Fruit fly (Drosophila melanogaster) whole organism, embryonic: ENCODE results near the gene Lsp1alpha.

Source experiments
- B-H2 ChIP-seq: fragments of 200-800 bp; sonication (Bioruptor generic); optimal IDR thresholded peaks from 2 replicates; lab custom pipeline; 2018; ENCODE audit warnings: missing biosample characterization, mild to moderate bottlenecking, missing genetic modification characterization
- BtbVII ChIP-seq: fragments of 200-800 bp; sonication (Bioruptor generic); optimal IDR thresholded peaks from 3 replicates; lab custom pipeline; 2017; ENCODE audit warnings: missing biosample characterization, mild to moderate bottlenecking, missing genetic modification characterization
- CG10366 ChIP-seq: fragments of 200-800 bp; sonication (Bioruptor generic); IDR thresholded peaks from 2 replicates; pipeline ENCODE4 v1.3.6; 2022; ENCODE audit warnings: missing biosample characterization, missing genetic modification characterization
- CG10979 ChIP-seq: fragments of 200-800 bp; sonication (Bioruptor generic); optimal IDR thresholded peaks from 2 replicates; lab custom pipeline; 2018; ENCODE audit warnings: missing biosample characterization, mild to moderate bottlenecking, missing genetic modification characterization, moderate library complexity
- CG11504 ChIP-seq: fragments of 200-800 bp; sonication (Bioruptor generic); optimal IDR thresholded peaks from 3 replicates; lab custom pipeline; 2019; ENCODE audit warnings: missing biosample characterization, mild to moderate bottlenecking, missing genetic modification characterization, moderate library complexity
- CG1233 ChIP-seq: fragments of 200-800 bp; sonication (Bioruptor generic); optimal IDR thresholded peaks from 4 replicates; lab custom pipeline; 2018; ENCODE audit warnings: missing biosample characterization, mild to moderate bottlenecking, missing genetic modification characterization
- CG13123 ChIP-seq: fragments of 200-800 bp; sonication (Bioruptor generic); optimal IDR thresholded peaks from 2 replicates; lab custom pipeline; 2016; ENCODE audit warnings: missing biosample characterization, missing genetic modification characterization
- CG1602 ChIP-seq: fragments of 200-800 bp; sonication (Bioruptor generic); optimal IDR thresholded peaks from 3 replicates; lab custom pipeline; 2016; ENCODE audit warnings: missing biosample characterization, missing genetic modification characterization
- CG17385 ChIP-seq: fragments of 200-800 bp; sonication (Bioruptor generic); optimal IDR thresholded peaks from 3 replicates; lab custom pipeline; 2018; ENCODE audit warnings: missing biosample characterization, mild to moderate bottlenecking, missing genetic modification characterization
- CG17802 ChIP-seq: fragments of 200-800 bp; sonication (Bioruptor generic); optimal IDR thresholded peaks from 2 replicates; lab custom pipeline; 2018; ENCODE audit warnings: missing biosample characterization, mild to moderate bottlenecking, missing genetic modification characterization, moderate library complexity
- CG18011 ChIP-seq: fragments of 200-800 bp; sonication (Bioruptor generic); optimal IDR thresholded peaks from 2 replicates; lab custom pipeline; 2017; ENCODE audit warnings: missing biosample characterization, missing genetic modification characterization, mild to moderate bottlenecking, moderate library complexity, missing genotype
- CG1832 ChIP-seq: fragments of 200-800 bp; sonication (Bioruptor generic); optimal IDR thresholded peaks from 2 replicates; lab custom pipeline; 2017; ENCODE audit warnings: missing biosample characterization, mild to moderate bottlenecking, missing genetic modification characterization, inconsistent platforms
- CG4404 ChIP-seq: fragments of 200-800 bp; sonication (Bioruptor generic); IDR thresholded peaks from 2 replicates; pipeline ENCODE4 v1.3.6; 2022; ENCODE audit warnings: missing biosample characterization, missing genetic modification characterization
- CG4617 ChIP-seq: fragments of 200-800 bp; sonication (Bioruptor generic); optimal IDR thresholded peaks from 3 replicates; lab custom pipeline; 2016; ENCODE audit warnings: missing biosample characterization, missing genetic modification characterization, borderline replicate concordance
- CG4730 ChIP-seq: fragments of 200-800 bp; sonication (Bioruptor generic); IDR thresholded peaks from 2 replicates; pipeline ENCODE4 v1.3.6; 2022; ENCODE audit warnings: missing biosample characterization, missing genetic modification characterization
- CG7556 ChIP-seq: fragments of 200-800 bp; sonication (Bioruptor generic); optimal IDR thresholded peaks from 2 replicates; lab custom pipeline; 2017; ENCODE audit warnings: missing biosample characterization, mild to moderate bottlenecking, missing genetic modification characterization
- CG7786 ChIP-seq: fragments of 200-800 bp; sonication (Bioruptor generic); optimal IDR thresholded peaks from 2 replicates; lab custom pipeline; 2016; ENCODE audit warnings: missing biosample characterization, missing genetic modification characterization
- CG8924 ChIP-seq: fragments of 200-800 bp; optimal IDR thresholded peaks from 3 replicates; lab custom pipeline; 2019; ENCODE audit warnings: missing biosample characterization, mild to moderate bottlenecking, missing genetic modification characterization, moderate library complexity
- CG9215 ChIP-seq: fragments of 200-800 bp; sonication (Bioruptor generic); IDR thresholded peaks from 2 replicates; pipeline ENCODE4 v1.3.6; 2022; ENCODE audit warnings: missing biosample characterization, missing genetic modification characterization
- Camta ChIP-seq: fragments of 200-800 bp; sonication (Bioruptor generic); optimal IDR thresholded peaks from 2 replicates; lab custom pipeline; 2016; ENCODE audit warnings: missing biosample characterization, missing genetic modification characterization
- CkIIα-i1 ChIP-seq: fragments of 200-800 bp; sonication (Bioruptor generic); IDR thresholded peaks from 2 replicates; pipeline ENCODE4 v1.3.6; 2022; ENCODE audit warnings: missing biosample characterization, missing genetic modification characterization
- D ChIP-seq, 2 experiments: fragments of 200-800 bp in 1 of 2; fragments of >200 bp in 1 of 2; sonication (Bioruptor generic) in 1 of 2; optimal IDR thresholded peaks; 2 replicates in 1 of 2; 3 replicates in 1 of 2; lab custom pipeline; 2017; ENCODE audit warnings: mild to moderate bottlenecking in 1 of 2, missing biosample characterization in 1 of 2, missing genetic modification characterization in 1 of 2, missing genetic modification reagents in 1 of 2
- Dek ChIP-seq: fragments of 200-800 bp; sonication (Bioruptor generic); optimal IDR thresholded peaks from 3 replicates; lab custom pipeline; 2019; ENCODE audit warnings: missing biosample characterization, mild to moderate bottlenecking, missing genetic modification characterization, moderate library complexity
- E2f1 ChIP-seq: fragments of 200-800 bp; sonication (Bioruptor generic); IDR thresholded peaks from 2 replicates; pipeline ENCODE4 v1.3.6; 2022; ENCODE audit warnings: missing biosample characterization, missing genetic modification characterization
- Eip74EF ChIP-seq, 2 experiments: fragments of 200-800 bp in 1 of 2; fragments of >200 bp in 1 of 2; sonication (Bioruptor generic) in 1 of 2; optimal IDR thresholded peaks; 2 replicates each; lab custom pipeline; 2017 to 2019; ENCODE audit warnings: missing biosample characterization in 2 of 2, missing genetic modification characterization in 2 of 2, mild to moderate bottlenecking in 1 of 2, moderate library complexity in 1 of 2
- Ets65A ChIP-seq: fragments of 200-800 bp; sonication (Bioruptor generic); peaks from one replicate; lab custom pipeline; 2016; ENCODE audit warnings: missing biosample characterization, missing genetic modification characterization
- Ets97D ChIP-seq: fragments of 200-800 bp; sonication (Bioruptor generic); optimal IDR thresholded peaks from 3 replicates; lab custom pipeline; 2016; ENCODE audit warnings: missing biosample characterization, missing genetic modification characterization
- Hey ChIP-seq: fragments of 200-800 bp; sonication (Bioruptor generic); optimal IDR thresholded peaks from 3 replicates; lab custom pipeline; 2018; ENCODE audit warnings: missing biosample characterization, mild to moderate bottlenecking, missing genetic modification characterization
- ac ChIP-seq: fragments of 200-800 bp; sonication (Bioruptor generic); optimal IDR thresholded peaks from 3 replicates; lab custom pipeline; 2017; ENCODE audit warnings: missing biosample characterization, mild to moderate bottlenecking, missing genetic modification characterization
- ato ChIP-seq: fragments of 200-800 bp; sonication (Bioruptor generic); IDR thresholded peaks from 2 replicates; pipeline ENCODE4 v1.3.6; 2022; ENCODE audit warnings: missing biosample characterization, missing genetic modification characterization; ENCODE audit not compliant: partially characterized antibody
- caup ChIP-seq: fragments of 200-800 bp; sonication (Bioruptor generic); optimal IDR thresholded peaks from 3 replicates; lab custom pipeline; 2017; ENCODE audit warnings: missing biosample characterization, mild to moderate bottlenecking, missing genetic modification characterization, moderate library complexity; ENCODE audit not compliant: severe bottlenecking
- crc ChIP-seq: fragments of 200-800 bp; sonication (Bioruptor generic); optimal IDR thresholded peaks from 2 replicates; lab custom pipeline; 2016; ENCODE audit warnings: missing biosample characterization, missing genetic modification characterization
- dati ChIP-seq: fragments of 200-800 bp; sonication (Bioruptor generic); IDR thresholded peaks from 2 replicates; pipeline ENCODE4 v1.3.6; 2022; ENCODE audit warnings: missing biosample characterization, missing genetic modification characterization
- gcm2 ChIP-seq: fragments of 200-800 bp; sonication (Bioruptor generic); optimal IDR thresholded peaks from 2 replicates; lab custom pipeline; 2016; ENCODE audit warnings: missing biosample characterization, missing genetic modification characterization
- h ChIP-seq: fragments of >200 bp; optimal IDR thresholded peaks from 2 replicates; lab custom pipeline; 2017
- her ChIP-seq: fragments of 200-800 bp; sonication (Bioruptor generic); optimal IDR thresholded peaks from 2 replicates; lab custom pipeline; 2016; ENCODE audit warnings: missing biosample characterization, missing genetic modification characterization
- inv ChIP-seq: fragments of 200-800 bp; sonication (Bioruptor generic); IDR thresholded peaks from 2 replicates; pipeline ENCODE4 v1.3.6; 2022; ENCODE audit warnings: missing biosample characterization, missing genetic modification characterization; ENCODE audit not compliant: partially characterized antibody
- kah ChIP-seq: fragments of 200-800 bp; sonication (Bioruptor generic); optimal IDR thresholded peaks from 2 replicates; lab custom pipeline; 2018; ENCODE audit warnings: missing biosample characterization, mild to moderate bottlenecking, missing genetic modification characterization
- knrl ChIP-seq: fragments of 200-800 bp; sonication (Bioruptor generic); IDR thresholded peaks from 3 replicates; pipeline ENCODE4 v1.3.6; 2022; ENCODE audit warnings: missing biosample characterization, missing genetic modification characterization; ENCODE audit not compliant: partially characterized antibody
- mld ChIP-seq: fragments of 200-800 bp; sonication (Bioruptor generic); IDR thresholded peaks from 3 replicates; pipeline ENCODE4 v1.3.6; 2022; ENCODE audit warnings: missing biosample characterization, missing genetic modification characterization; ENCODE audit not compliant: partially characterized antibody
- sc ChIP-seq, 3 experiments: fragments of >200 bp in 2 of 3; fragments of 200-800 bp in 1 of 3; sonication (Bioruptor generic) in 1 of 3; optimal IDR thresholded peaks; 2 replicates in 2 of 3; 3 replicates in 1 of 3; lab custom pipeline; 2017; ENCODE audit warnings: mild to moderate bottlenecking in 1 of 3, missing biosample characterization in 1 of 3, missing genetic modification characterization in 1 of 3, missing genetic modification reagents in 1 of 3
- schlank ChIP-seq: fragments of 200-800 bp; sonication (Bioruptor generic); optimal IDR thresholded peaks from 2 replicates; lab custom pipeline; 2018; ENCODE audit warnings: missing biosample characterization, mild to moderate bottlenecking, missing genetic modification characterization
- sens ChIP-seq: fragments of 200-800 bp; sonication (Bioruptor generic); peaks from one replicate; lab custom pipeline; 2016; ENCODE audit warnings: missing biosample characterization, missing genetic modification characterization
- sug ChIP-seq: fragments of 200-800 bp; optimal IDR thresholded peaks from 2 replicates; lab custom pipeline; 2019; ENCODE audit warnings: missing biosample characterization, mild to moderate bottlenecking, missing genetic modification characterization, moderate library complexity
- tx ChIP-seq: fragments of 200-800 bp; sonication (Bioruptor generic); optimal IDR thresholded peaks from 2 replicates; lab custom pipeline; 2016; ENCODE audit warnings: missing biosample characterization, missing genetic modification characterization
- yki ChIP-seq: fragments of >200 bp; optimal IDR thresholded peaks from 3 replicates; lab custom pipeline; 2018
- zen2 ChIP-seq: fragments of 200-800 bp; sonication (Bioruptor generic); IDR thresholded peaks from 3 replicates; pipeline ENCODE4 v1.3.6; 2022; ENCODE audit warnings: missing biosample characterization, missing genetic modification characterization; ENCODE audit not compliant: partially characterized antibody

Gene Lsp1alpha

dm6 chrX:12510750-12511649 lies 20.9 kb downstream of the Lsp1alpha start (continued):
- peak; percentile 82 for TF ChIP-seq Camta
- TF ChIP-seq CG13123 (GFP tag; lab: Kevin White, UChicago) = peak; percentile 40
- TF ChIP-seq zen2 (GFP tag; lab: Robert Waterston, UW) = no peak
- TF ChIP-seq CG9215 = peak; percentile 53
- peak; percentile 69 for TF ChIP-seq CG7786 (GFP tag; lab: Kevin White, UChicago)
- peak; percentile 73 for TF ChIP-seq CG1233 (GFP tag; lab: Kevin White, UChicago)
- TF ChIP-seq knrl (GFP tag; lab: Robert Waterston, UW) = no peak
- TF ChIP-seq yki (lab: Kevin White, UChicago) = no peak
- peak; percentile 15 for TF ChIP-seq Ets97D (GFP tag; lab: Kevin White, UChicago)
- TF ChIP-seq CG17385 (GFP tag; lab: Kevin White, UChicago) = peak; percentile 70
- no peak for TF ChIP-seq ac (GFP tag; lab: Kevin White, UChicago)
- no peak for TF ChIP-seq CG4730
- no peak for TF ChIP-seq B-H2
- TF ChIP-seq sug (tag; lab: Kevin White, UChicago) = no peak
- TF ChIP-seq CG4404 (GFP tag; lab: Robert Waterston, UW) = peak; percentile 64
- no peak for TF ChIP-seq D (optimal IDR thresholded peaks at IDR 0.05; lab: Kevin White, UChicago)
- TF ChIP-seq D (GFP tag; optimal IDR thresholded peaks at IDR 0.05; lab: Kevin White, UChicago) = peak; percentile 83
- no peak for TF ChIP-seq inv (GFP tag; lab: Robert Waterston, UW)
- TF ChIP-seq mld (GFP tag; lab: Robert Waterston, UW) = no peak
- no peak for TF ChIP-seq sc (optimal IDR thresholded peaks at IDR 0.05; lab: Kevin White, UChicago)
- peak; percentile 71 for TF ChIP-seq sc (GFP tag; optimal IDR thresholded peaks at IDR 0.05; lab: Kevin White, UChicago)
- TF ChIP-seq BtbVII = peak; percentile 28
- TF ChIP-seq CG10366 (GFP tag; lab: Robert Waterston, UW) = peak; percentile 77
- peak; percentile 92 for TF ChIP-seq CG10979 (tag; lab: Kevin White, UChicago)
- peak; percentile 70 for TF ChIP-seq CG7556 (GFP tag; lab: Kevin White, UChicago)
- peak; percentile 70 for TF ChIP-seq CG1602
- TF ChIP-seq tx = peak; percentile 59
- TF ChIP-seq E2f1 (GFP tag; lab: Robert Waterston, UW) = peak; percentile 52; the same call in 1 of the 2 replicates
- no peak for TF ChIP-seq CG1832
- TF ChIP-seq her = peak; percentile 34
- no peak for TF ChIP-seq crc (GFP tag; lab: Kevin White, UChicago)
- no peak for TF ChIP-seq Hey (tag; lab: Kevin White, UChicago)
- peak in 1 of 2 experiments; percentile 53 for TF ChIP-seq Eip74EF (GFP tag; optimal IDR thresholded peaks at IDR 0.05; lab: Kevin White, UChicago)
- TF ChIP-seq CkIIα-i1 = 0 out of 2 replicates have a peak, but pooled peaks have one; percentile 38
- no peak for TF ChIP-seq dati (GFP tag; lab: Robert Waterston, UW)
- no peak for TF ChIP-seq schlank (tag; lab: Kevin White, UChicago)
- TF ChIP-seq h (lab: Kevin White, UChicago) = no peak
- TF ChIP-seq CG18011 = no peak
- peak; percentile 98 for TF ChIP-seq sens (GFP tag; lab: Kevin White, UChicago)
- no peak for TF ChIP-seq ato (GFP tag; lab: Robert Waterston, UW)
- TF ChIP-seq Dek (tag; lab: Kevin White, UChicago) = peak; percentile 38
- peak; percentile 68 for TF ChIP-seq CG17802 (tag; lab: Kevin White, UChicago)
- peak; percentile 18 for TF ChIP-seq kah (GFP tag; lab: Kevin White, UChicago)
- peak; percentile 85 for TF ChIP-seq CG11504 (tag; lab: Kevin White, UChicago)
- TF ChIP-seq gcm2 (GFP tag; lab: Kevin White, UChicago) = peak; percentile 34
- peak; percentile 49 for TF ChIP-seq CG8924 (tag; lab: Kevin White, UChicago)
- peak; percentile 84 for TF ChIP-seq Ets65A (GFP tag; lab: Kevin White, UChicago)
- peak; percentile 60 for TF ChIP-seq caup
- peak; percentile 53 for TF ChIP-seq CG4617 (GFP tag; lab: Kevin White, UChicago)
